Worm (Caenorhabditis elegans) whole organism, L3 larva: ENCODE measurements around the gene ech-9.

ENCODE experiments used
- jun-1 ChIP-seq: fragments of 150-350 bp; optimal IDR thresholded peaks from 2 replicates; lab custom pipeline; 2014; ENCODE audit warnings: missing biosample characterization, missing genetic modification reagents, missing genetic modification characterization
- nfya-1 ChIP-seq: sonication (generic microtip); optimal IDR thresholded peaks from 2 replicates; lab custom pipeline; 2017; ENCODE audit warnings: missing genetic modification characterization, mild to moderate bottlenecking, missing compliant biosample characterization, antibody characterized with exemption, moderate library complexity; ENCODE audit not compliant: insufficient read depth

ce11 chrIV:10206182-10206581 lies 28.9 kb downstream of the ech-9 start, which contains the start of gene K04D7.6:
- TF ChIP-seq jun-1 (no peak), nfya-1 (tag; lab: Kevin White, UChicago) (no peak)
